Worm (Caenorhabditis elegans): ENCODE results near the gene F54D5.17.
A peak's percentile ranks its signal among the peaks of the same experiment; 100 is the strongest.

F54D5.17 gene

DNA sequence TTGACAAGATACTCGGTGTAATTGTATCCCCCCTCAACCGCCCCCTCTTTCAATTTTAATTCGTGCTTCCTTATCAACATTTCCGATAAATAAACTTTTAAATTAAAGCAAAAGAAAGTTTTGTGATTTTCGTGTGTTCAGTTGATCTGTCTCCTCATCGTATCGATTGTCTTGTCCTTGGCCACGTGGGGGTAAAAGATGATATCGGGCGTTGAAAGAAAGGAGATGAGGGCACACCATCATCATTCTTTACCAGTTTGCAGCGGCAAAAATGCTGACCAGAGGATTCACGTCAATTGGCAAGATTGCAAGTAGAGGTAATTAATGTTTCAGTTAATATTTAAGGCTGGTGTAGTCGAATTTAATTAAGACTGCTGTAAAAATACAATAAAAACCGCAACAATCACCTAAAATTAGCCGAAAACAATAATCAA is 9.2 kb upstream of the F54D5.17 start, which contains the start of gene F54D5.7 (continued):
- TF ChIP-seq ceh-100 (GFP tag; IDR thresholded peaks at IDR 0.05) (peak; percentile 49), mel-28 (tag; optimal IDR thresholded peaks at IDR 0.05; ENCODE audit: borderline replicate concordance) (peak; percentile 26), nhr-80 (tag; optimal IDR thresholded peaks at IDR 0.05) (peak; percentile 57), attf-6 (GFP tag; IDR thresholded peaks at IDR 0.05) (peak; percentile 43; the same call in 1 of the 2 replicates), F39B2.1 (GFP tag; IDR thresholded peaks at IDR 0.05) (no peak), repo-1 (tag; optimal IDR thresholded peaks at IDR 0.05) (peak; percentile 81), egrh-3 (GFP tag; IDR thresholded peaks at IDR 0.05) (0 out of 2 replicates have a peak, but pooled peaks have one; percentile 15), snpc-1.3 (tag; optimal IDR thresholded peaks at IDR 0.05; ENCODE audit: insufficient read depth) (no peak), die-1 (tag; optimal IDR thresholded peaks at IDR 0.05) (peak; percentile 50), rec-8 (tag; optimal IDR thresholded peaks at IDR 0.05) (no peak), dpff-1 (tag; optimal IDR thresholded peaks at IDR 0.05) (peak; percentile 47), chd-7 (tag; optimal IDR thresholded peaks at IDR 0.05) (peak; percentile 74), dpl-1 (GFP tag; optimal IDR thresholded peaks at IDR 0.05) (no peak), C17E4.6 (GFP tag; IDR thresholded peaks at IDR 0.05) (no peak), madf-6 (GFP tag; IDR thresholded peaks at IDR 0.05) (peak; percentile 57), snpc-3.4 (tag; optimal IDR thresholded peaks at IDR 0.05) (peak; percentile 70), fkh-3 (tag; optimal IDR thresholded peaks at IDR 0.05) (no peak), akir-1 (GFP tag; optimal IDR thresholded peaks at IDR 0.05) (no peak), atf-7 (tag; optimal IDR thresholded peaks at IDR 0.05) (peak; percentile 59), lag-1 (GFP tag; IDR thresholded peaks at IDR 0.05) (no peak), rcor-1 (GFP tag; IDR thresholded peaks at IDR 0.05) (peak; percentile 74), tlf-1 (GFP tag; optimal IDR thresholded peaks at IDR 0.05) (peak; percentile 84), tbp1 (GFP tag; optimal IDR thresholded peaks at IDR 0.05) (peak; percentile 60), dox-1 (GFP tag; IDR thresholded peaks at IDR 0.05) (peak; percentile 61; the same call in 1 of the 2 replicates), ztf-18 (tag; optimal IDR thresholded peaks at IDR 0.05) (peak; percentile 57), lin-54 (GFP tag; optimal IDR thresholded peaks at IDR 0.05) (peak; percentile 76), unc-62 (GFP tag; optimal IDR thresholded peaks at IDR 0.05) (no peak), F37B4.10 (GFP tag; IDR thresholded peaks at IDR 0.05) (no peak), hsf-1 (GFP tag; IDR thresholded peaks at IDR 0.05) (peak; percentile 74), F55B11.4 (tag; optimal IDR thresholded peaks at IDR 0.05; ENCODE audit: borderline replicate concordance, insufficient read depth) (no peak), ztf-26 (tag; optimal IDR thresholded peaks at IDR 0.05) (peak; percentile 73), nhr-27 (tag; optimal IDR thresholded peaks at IDR 0.05) (no peak), hrde-1 (tag; optimal IDR thresholded peaks at IDR 0.05; ENCODE audit: borderline replicate concordance) (no peak), hmg-20 (GFP tag; IDR thresholded peaks at IDR 0.05) (peak; percentile 65), let-526 (GFP tag; IDR thresholded peaks at IDR 0.05) (0 out of 2 replicates have a peak, but pooled peaks have one; percentile 17), lin-35 (GFP tag; optimal IDR thresholded peaks at IDR 0.05) (peak in 1 of 3 experiments; percentile 42), ceh-58 (GFP tag; IDR thresholded peaks at IDR 0.05) (peak; percentile 20; the same call in 1 of the 2 replicates), sdz-38 (tag; optimal IDR thresholded peaks at IDR 0.05) (no peak), Y79H2A.3 (GFP tag; conservative IDR thresholded peaks at IDR 0.05) (no peak), cebp-1 (GFP tag; IDR thresholded peaks at IDR 0.05) (peak; percentile 15; the same call in 1 of the 2 replicates), cebp-1 (tag; optimal IDR thresholded peaks at IDR 0.05) (peak; percentile 73), pha-4 (tag; optimal IDR thresholded peaks at IDR 0.05) (no peak), F52B5.7 (tag; optimal IDR thresholded peaks at IDR 0.05) (peak; percentile 25), mcd-1 (GFP tag; IDR thresholded peaks at IDR 0.05) (peak; percentile 75), sptf-2 (GFP tag; optimal IDR thresholded peaks at IDR 0.05) (no peak)

Data from whole organism, young adult.